Fruit fly (Drosophila melanogaster) whole organism, wandering third instar larva: ENCODE results near the gene LUBEL.
A peak's percentile ranks its signal among the peaks of the same experiment; 100 is the strongest.

Experiments used
- Abd-B ChIP-seq: fragments of >200 bp; optimal IDR thresholded peaks from 2 replicates; lab custom pipeline; 2017; ENCODE audit warnings: missing biosample characterization, missing genetic modification characterization
- CG9705 ChIP-seq: fragments of 200-800 bp; sonication (Bioruptor generic); optimal IDR thresholded peaks from 2 replicates; lab custom pipeline; 2018; ENCODE audit warnings: missing biosample characterization, mild to moderate bottlenecking, missing genetic modification characterization
- CrebA ChIP-seq: fragments of 200-800 bp; sonication (Bioruptor generic); optimal IDR thresholded peaks from 2 replicates; lab custom pipeline; 2016; ENCODE audit warnings: missing biosample characterization, mild to moderate bottlenecking, missing genetic modification characterization, borderline replicate concordance
- Dfd ChIP-seq: fragments of >200 bp; optimal IDR thresholded peaks from 2 replicates; lab custom pipeline; 2017; ENCODE audit warnings: missing biosample characterization, missing genetic modification characterization
- Dif ChIP-seq: fragments of 200-275, 200-300 bp; sonication (Bioruptor generic); optimal IDR thresholded peaks from 2 replicates; lab custom pipeline; 2018; ENCODE audit warnings: missing biosample characterization, missing genetic modification characterization; ENCODE audit not compliant: partially characterized antibody
- GATAd ChIP-seq: sonication (Bioruptor generic); optimal IDR thresholded peaks from 2 replicates; lab custom pipeline; 2016; ENCODE audit warnings: missing biosample characterization, missing genetic modification characterization
- HLH106 ChIP-seq: fragments of 200-800 bp; optimal IDR thresholded peaks from 3 replicates; lab custom pipeline; 2019; ENCODE audit warnings: missing biosample characterization, mild to moderate bottlenecking, missing genetic modification characterization, moderate library complexity
- Hr78 ChIP-seq: fragments of >200 bp; optimal IDR thresholded peaks from 2 replicates; lab custom pipeline; 2017; ENCODE audit warnings: missing biosample characterization, missing genetic modification characterization
- Hr83 ChIP-seq: fragments of 200-300 bp; sonication (Bioruptor generic); optimal IDR thresholded peaks from 2 replicates; lab custom pipeline; 2016; ENCODE audit warnings: missing biosample characterization, mild to moderate bottlenecking, missing genetic modification characterization, moderate library complexity; ENCODE audit not compliant: poor library complexity, severe bottlenecking
- Jra ChIP-seq: sonication (Bioruptor generic); optimal IDR thresholded peaks from 2 replicates; lab custom pipeline; 2016; ENCODE audit warnings: missing biosample characterization, missing genetic modification characterization
- Mio ChIP-seq: sonication (Bioruptor generic); optimal IDR thresholded peaks from 2 replicates; lab custom pipeline; 2016; ENCODE audit warnings: missing biosample characterization, missing genetic modification characterization
- Myc ChIP-seq: fragments of >200 bp; optimal IDR thresholded peaks from 2 replicates; lab custom pipeline; 2017
- Vsx2 ChIP-seq: fragments of 200-300, 225-300 bp; sonication (Bioruptor generic); optimal IDR thresholded peaks from 2 replicates; lab custom pipeline; 2018; ENCODE audit warnings: missing biosample characterization, missing genetic modification characterization; ENCODE audit not compliant: partially characterized antibody
- br ChIP-seq: fragments of 200-800 bp; sonication (Bioruptor generic); optimal IDR thresholded peaks from 2 replicates; lab custom pipeline; 2016; ENCODE audit warnings: missing biosample characterization, missing genetic modification characterization
- dl ChIP-seq, 2 experiments: fragments of 175-275, 200-275 bp in 1 of 2; fragments of 200-275 bp in 1 of 2; sonication (Bioruptor generic); optimal IDR thresholded peaks; lab custom pipeline; 2018; ENCODE audit warnings: mild to moderate bottlenecking in 2 of 2, missing biosample characterization in 2 of 2, missing genetic modification characterization in 2 of 2, moderate library complexity in 2 of 2; ENCODE audit not compliant: partially characterized antibody in 2 of 2, insufficient read depth in 1 of 2
- dsf ChIP-seq: sonication (Bioruptor generic); optimal IDR thresholded peaks from 2 replicates; lab custom pipeline; 2016; ENCODE audit warnings: missing biosample characterization, missing genetic modification characterization, borderline replicate concordance
- ey ChIP-seq: fragments of 200-800 bp; sonication (Bioruptor generic); optimal IDR thresholded peaks from 2 replicates; lab custom pipeline; 2016; ENCODE audit warnings: missing biosample characterization, missing genetic modification characterization
- h ChIP-seq: fragments of 200-800 bp; sonication (Bioruptor generic); optimal IDR thresholded peaks from 3 replicates; lab custom pipeline; 2016; ENCODE audit warnings: missing biosample characterization, mild to moderate bottlenecking, missing genetic modification characterization
- lola ChIP-seq: fragments of >200 bp; optimal IDR thresholded peaks from 2 replicates; lab custom pipeline; 2017; ENCODE audit warnings: missing biosample characterization, missing genetic modification characterization
- psq ChIP-seq: fragments of 200-800 bp; sonication (Bioruptor generic); optimal IDR thresholded peaks from 3 replicates; lab custom pipeline; 2017; ENCODE audit warnings: missing biosample characterization, mild to moderate bottlenecking, missing genetic modification characterization, moderate library complexity
- sv ChIP-seq: fragments of 200-800 bp; sonication (Bioruptor generic); optimal IDR thresholded peaks from 3 replicates; lab custom pipeline; 2016; ENCODE audit warnings: missing biosample characterization, missing genetic modification characterization
- tai ChIP-seq: sonication (Bioruptor generic); optimal IDR thresholded peaks from 2 replicates; lab custom pipeline; 2016; ENCODE audit warnings: missing biosample characterization, missing genetic modification characterization
- usp ChIP-seq: fragments of >200 bp; optimal IDR thresholded peaks from 2 replicates; lab custom pipeline; 2017; ENCODE audit warnings: missing biosample characterization, missing genetic modification characterization
- woc ChIP-seq: sonication (Bioruptor generic); optimal IDR thresholded peaks from 2 replicates; lab custom pipeline; 2016; ENCODE audit warnings: missing biosample characterization, mild to moderate bottlenecking, missing genetic modification characterization

LUBEL gene

DNA sequence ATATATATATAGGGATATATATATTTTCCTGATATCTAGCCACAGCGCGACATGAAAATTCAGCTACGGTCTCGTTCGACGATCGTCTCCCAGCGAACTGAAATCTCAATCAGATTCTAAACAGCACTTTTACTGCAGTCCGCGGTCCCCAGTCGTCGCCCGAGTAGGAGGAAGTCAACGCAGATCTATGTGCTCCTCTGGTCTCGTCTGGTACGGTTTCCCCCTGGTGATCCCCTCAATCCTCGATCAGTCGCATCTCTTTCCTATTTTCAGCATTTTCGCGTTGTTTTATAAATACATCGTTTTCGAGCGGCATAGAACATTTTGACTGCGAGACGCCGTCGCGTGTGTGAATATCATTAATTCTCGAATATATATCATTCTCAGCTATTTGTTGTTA is at the start of gene LUBEL:
LUBEL (minus strand) TSS at position 101 of the 400 bp plus-strand sequence.
- TF ChIP-seq Vsx2 (GFP tag; lab: Kevin White, UChicago) = no peak
- no peak for TF ChIP-seq Hr83 (GFP tag; lab: Kevin White, UChicago)
- TF ChIP-seq woc (GFP tag; lab: Kevin White, UChicago) = no peak
- TF ChIP-seq Hr78 (GFP tag; lab: Kevin White, UChicago) = no peak
- no peak for TF ChIP-seq dl (GFP tag; optimal IDR thresholded peaks at IDR 0.05; lab: Kevin White, UChicago; ENCODE audit: insufficient read depth in 1 of 2, partially characterized antibody in 2 of 2)
- TF ChIP-seq GATAd (GFP tag; lab: Kevin White, UChicago) = no peak

DNA sequence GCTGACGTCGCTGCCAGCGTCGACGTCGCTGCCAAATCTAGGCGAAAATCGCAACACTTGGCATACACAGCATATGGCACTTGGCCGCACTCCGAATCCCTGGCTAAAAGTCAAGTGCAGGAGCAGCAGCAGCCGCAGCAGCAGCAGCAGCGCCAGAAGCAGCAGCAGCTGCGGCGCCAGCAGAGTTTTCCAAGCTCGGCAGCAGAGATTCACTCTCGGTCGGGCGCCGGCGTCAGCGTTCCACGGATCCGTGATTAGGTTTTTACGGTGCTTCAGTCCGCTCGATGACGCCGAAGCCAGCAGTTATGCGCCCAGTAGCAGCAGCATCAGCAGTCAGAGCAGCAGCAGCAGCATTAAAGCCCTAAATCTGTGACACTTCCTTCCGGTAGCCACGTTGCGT is 49.5 kb upstream of the LUBEL start:
- TF ChIP-seq dsf (GFP tag; lab: Kevin White, UChicago) = no peak
- TF ChIP-seq Dfd (GFP tag; lab: Kevin White, UChicago) = peak; percentile 30

DNA sequence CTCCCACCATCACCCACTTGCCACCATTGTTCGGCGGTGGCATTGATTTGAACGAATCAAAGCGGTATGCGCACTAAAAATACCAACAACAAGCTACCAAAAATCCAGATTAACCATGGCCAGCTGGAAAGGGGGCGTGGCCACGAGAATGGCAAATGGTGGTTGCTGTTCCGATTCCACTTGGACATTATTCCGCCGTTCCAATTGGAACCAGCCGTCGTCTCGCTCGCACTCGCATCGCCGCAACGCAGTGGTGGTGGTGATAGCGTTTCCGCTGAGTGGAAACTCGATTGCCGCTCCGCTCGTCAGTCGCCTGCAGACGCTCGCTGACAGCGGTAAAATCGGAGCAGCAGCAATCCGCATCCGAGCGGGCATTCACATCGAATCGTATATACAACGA is 49.1 kb upstream of the LUBEL start, which contains the start of gene sens-2:
sens-2 (plus strand) TSS at position 304 of the 400 bp plus-strand sequence.
- TF ChIP-seq Myc (no peak), h (GFP tag; lab: Kevin White, UChicago) (peak; percentile 12)

DNA sequence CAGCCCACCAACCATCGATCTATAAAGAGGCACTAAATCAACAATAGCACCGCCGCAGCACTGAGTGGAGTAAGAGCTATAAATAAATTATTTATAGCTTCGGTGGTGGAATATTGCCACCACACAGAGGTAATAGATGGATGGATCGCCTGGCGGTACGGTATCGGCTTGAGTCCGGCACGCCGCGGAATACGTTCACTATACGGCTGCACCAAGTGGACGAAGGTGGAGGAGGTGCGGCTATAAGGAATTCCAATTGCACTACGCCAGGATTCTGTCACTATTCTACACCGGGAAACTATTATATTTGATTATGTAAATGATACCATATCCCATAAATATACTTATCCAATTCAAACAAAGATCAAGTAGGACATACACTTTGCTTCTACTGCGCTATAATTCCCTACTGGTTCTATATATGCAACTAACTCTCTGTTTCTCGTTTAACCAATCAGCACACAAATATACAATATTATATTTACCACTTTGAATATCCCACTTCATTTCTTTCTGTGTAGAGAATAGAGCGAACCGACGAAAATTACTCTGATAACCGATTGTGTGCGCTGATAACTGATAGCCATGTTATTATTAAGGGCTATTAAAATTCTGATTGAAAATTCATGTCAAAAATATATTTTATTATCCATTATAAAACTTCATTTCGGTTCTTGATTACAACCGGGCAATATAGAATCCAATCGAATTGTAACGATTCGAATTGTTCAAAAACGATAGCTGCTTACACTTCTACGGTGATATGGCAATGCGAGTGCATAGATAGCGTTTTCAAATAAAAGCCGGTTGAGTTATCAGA is 46.9 kb upstream of the LUBEL start:
- TF ChIP-seq Myc (no peak), sv (peak; percentile 17)

DNA sequence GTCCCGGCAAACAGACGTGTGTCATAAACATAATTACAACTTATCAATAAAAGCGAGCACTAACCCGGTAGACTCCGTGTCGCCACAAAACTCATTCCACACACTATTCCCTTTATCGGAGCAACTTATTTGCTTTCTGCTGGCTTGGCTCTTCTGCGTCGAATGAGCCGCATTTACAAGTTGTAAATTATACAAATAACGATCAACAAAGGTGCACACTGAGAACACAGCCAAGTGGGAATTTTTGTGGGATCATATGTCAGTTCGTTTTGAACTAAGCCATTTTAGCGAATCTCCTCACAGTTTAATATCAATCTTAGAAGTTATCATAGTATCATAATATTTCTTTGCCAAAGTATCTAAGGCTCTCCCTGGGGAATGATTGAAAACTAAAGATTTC is 45.8 kb upstream of the LUBEL start:
- TF ChIP-seq dl (GFP tag; optimal IDR thresholded peaks at IDR 0.05; lab: Kevin White, UChicago; ENCODE audit: insufficient read depth in 1 of 2, partially characterized antibody in 2 of 2) = no peak
- TF ChIP-seq Mio (GFP tag; lab: Kevin White, UChicago) = no peak
- TF ChIP-seq Jra (GFP tag; lab: Kevin White, UChicago) = no peak
- no peak for TF ChIP-seq Abd-B (GFP tag; lab: Kevin White, UChicago)
- TF ChIP-seq CrebA (GFP tag; lab: Kevin White, UChicago) = no peak
- no peak for TF ChIP-seq Dfd (GFP tag; lab: Kevin White, UChicago)
- no peak for TF ChIP-seq woc (GFP tag; lab: Kevin White, UChicago)
- TF ChIP-seq usp (GFP tag; lab: Kevin White, UChicago) = no peak
- TF ChIP-seq br (GFP tag; lab: Kevin White, UChicago) = no peak

DNA sequence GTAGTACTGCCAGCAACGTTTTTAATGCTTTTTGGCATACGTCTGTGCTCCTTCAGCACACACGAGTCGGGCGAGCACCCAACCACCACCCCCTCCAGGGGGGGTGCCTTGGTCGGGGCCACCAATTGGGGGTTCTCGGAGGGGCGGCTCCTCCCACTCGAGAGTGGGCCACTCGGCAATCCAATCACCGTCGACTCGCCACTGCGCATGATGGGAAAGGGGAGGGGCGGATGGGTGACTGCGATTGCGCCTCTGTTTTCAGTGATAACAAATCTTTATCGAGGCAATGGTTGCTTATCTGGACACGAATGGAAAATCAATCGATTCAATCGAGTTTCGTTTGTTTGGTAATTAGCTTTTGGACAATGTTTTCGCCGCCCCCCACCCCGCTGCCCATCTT is 44.9 kb upstream of the LUBEL start:
- no peak for TF ChIP-seq dsf (GFP tag; lab: Kevin White, UChicago)
- no peak for TF ChIP-seq Hr83 (GFP tag; lab: Kevin White, UChicago)
- TF ChIP-seq h (GFP tag; lab: Kevin White, UChicago) = no peak
- TF ChIP-seq ey (GFP tag; lab: Kevin White, UChicago) = no peak
- TF ChIP-seq Hr78 (GFP tag; lab: Kevin White, UChicago) = no peak
- no peak for TF ChIP-seq Dif
- peak; percentile 60 for TF ChIP-seq Vsx2 (GFP tag; lab: Kevin White, UChicago)
- no peak for TF ChIP-seq CG9705
- TF ChIP-seq woc (GFP tag; lab: Kevin White, UChicago) = no peak
- TF ChIP-seq Dfd (GFP tag; lab: Kevin White, UChicago) = peak; percentile 98
- TF ChIP-seq lola (GFP tag; lab: Kevin White, UChicago) = no peak
- no peak for TF ChIP-seq psq (GFP tag; lab: Kevin White, UChicago)
- no peak for TF ChIP-seq tai (GFP tag; lab: Kevin White, UChicago)
- TF ChIP-seq Jra (GFP tag; lab: Kevin White, UChicago) = no peak

DNA sequence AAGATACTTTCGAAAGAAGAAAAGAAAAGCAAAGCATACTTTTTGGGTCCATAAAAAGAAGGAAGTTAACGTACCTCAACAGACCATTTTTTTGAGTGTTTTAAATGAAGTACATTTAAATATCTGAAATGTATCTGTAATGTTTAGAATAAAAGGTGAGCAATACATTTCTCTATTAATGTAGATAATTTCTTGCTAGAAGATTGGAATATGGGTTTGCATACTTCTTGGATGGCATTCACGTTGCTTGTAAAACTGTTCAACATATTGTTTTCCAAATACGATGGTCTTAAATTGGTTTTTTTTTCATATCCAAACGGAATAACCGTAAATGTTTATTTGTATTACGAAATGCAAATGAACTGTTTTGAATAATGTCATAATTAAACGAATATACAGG is 33.2 kb upstream of the LUBEL start, which contains the start of gene CG17375:
CG17375 (minus strand) TSS at position 10 of the 400 bp plus-strand sequence.
- TF ChIP-seq HLH106 = no peak
- TF ChIP-seq Myc = peak; percentile 82
- TF ChIP-seq dsf (GFP tag; lab: Kevin White, UChicago) = no peak
- TF ChIP-seq, all 38 proteins: peak for 1
